Worm (Caenorhabditis elegans) whole organism, late embryonic: ENCODE results near the gene nhr-154.

Experiments
- T23F11.4 ChIP-seq: fragments of 200-800 bp; sonication (Bioruptor generic); optimal IDR thresholded peaks from 2 replicates; lab custom pipeline; 2018; ENCODE audit warnings: mild to moderate bottlenecking, missing genetic modification characterization, missing compliant biosample characterization
- madf-2 ChIP-seq: sonication (generic microtip); optimal IDR thresholded peaks from 2 replicates; lab custom pipeline; 2017; ENCODE audit warnings: missing genetic modification characterization, missing compliant biosample characterization
- nhr-232 ChIP-seq: sonication (generic microtip); optimal IDR thresholded peaks from 2 replicates; lab custom pipeline; 2016; ENCODE audit warnings: missing genetic modification characterization, missing compliant biosample characterization

ce11 chrV:12115150-12115549, 14.1 kb downstream of the nhr-154 start:
- TF ChIP-seq nhr-232 (no peak), T23F11.4 (GFP tag; lab: Kevin White, UChicago) (no peak), madf-2 (tag; lab: Kevin White, UChicago) (no peak)
